Fruit fly (Drosophila melanogaster): Measurements from ENCODE around the gene CG4115.

DNA sequence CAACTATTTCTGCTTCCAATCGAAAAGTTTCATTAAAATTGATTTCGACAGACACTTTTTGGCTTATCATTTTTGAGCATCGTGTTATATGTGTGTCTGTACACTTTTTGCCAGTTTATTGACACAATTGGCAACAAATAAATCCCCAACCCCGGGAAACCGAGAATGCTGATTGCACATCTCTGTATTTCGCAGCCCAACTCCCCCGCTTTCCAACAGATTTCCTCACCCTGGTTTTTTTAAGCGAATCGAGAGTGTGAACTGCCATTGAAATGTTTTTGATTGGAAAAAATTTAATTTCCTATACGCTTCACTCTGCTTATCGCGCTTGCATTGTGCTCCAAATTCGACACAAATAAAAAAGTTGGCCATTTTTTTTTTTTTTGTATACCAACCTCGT, 33.0 kb upstream of the CG4115 start:
- TF ChIP-seq CG11762 (GFP tag; optimal IDR thresholded peaks at IDR 0.05; ENCODE audit: insufficient read depth) (no peak), dac (GFP tag; optimal IDR thresholded peaks at IDR 0.05) (no peak), CG1621 (tag; optimal IDR thresholded peaks at IDR 0.05) (no peak), net (GFP tag; optimal IDR thresholded peaks at IDR 0.05) (no peak), Lpt (GFP tag; optimal IDR thresholded peaks at IDR 0.05) (no peak), Smox (GFP tag; optimal IDR thresholded peaks at IDR 0.05) (no peak), Hr39 (GFP tag; optimal IDR thresholded peaks at IDR 0.05) (no peak), Hr38 (GFP tag; optimal IDR thresholded peaks at IDR 0.05) (no peak), Sox102F (GFP tag; optimal IDR thresholded peaks at IDR 0.05) (no peak), eg (GFP tag; IDR thresholded peaks at IDR 0.05) (no peak), CG32006 (GFP tag; optimal IDR thresholded peaks at IDR 0.05) (no peak), fd59A (GFP tag; optimal IDR thresholded peaks at IDR 0.05) (no peak), CG8319 (GFP tag; optimal IDR thresholded peaks at IDR 0.05) (no peak), Blimp-1 (GFP tag; optimal IDR thresholded peaks at IDR 0.05) (no peak)
